Worm (Caenorhabditis elegans) whole organism, young adult: ENCODE results near the gene cyp-33E3.

Source experiments
- B0336.3 ChIP-seq: fragments of 200-800 bp; sonication (Bioruptor generic); IDR thresholded peaks from 2 replicates; pipeline ENCODE4 v1.3.6; 2022; ENCODE audit warnings: missing genetic modification characterization, missing compliant biosample characterization
- C06A6.2 ChIP-seq: fragments of 200-800 bp; sonication (Bioruptor generic); conservative IDR thresholded peaks from 2 replicates; pipeline ENCODE4 v1.3.6; 2022; ENCODE audit warnings: missing genetic modification characterization, missing compliant biosample characterization
- F10E7.11 ChIP-seq: sonication (generic microtip); optimal IDR thresholded peaks from 2 replicates; lab custom pipeline; 2017; ENCODE audit warnings: mild to moderate bottlenecking, missing genetic modification characterization, moderate library complexity, missing compliant biosample characterization
- F22D6.2 ChIP-seq: sonication (generic microtip); optimal IDR thresholded peaks from 2 replicates; lab custom pipeline; 2016; ENCODE audit warnings: mild to moderate bottlenecking, missing genetic modification characterization, missing compliant biosample characterization
- F23B12.7 ChIP-seq: sonication (generic microtip); optimal IDR thresholded peaks from 2 replicates; lab custom pipeline; 2017; ENCODE audit warnings: missing genetic modification characterization, mild to moderate bottlenecking, missing compliant biosample characterization, antibody characterized with exemption, moderate library complexity; ENCODE audit not compliant: insufficient read depth
- F52B5.7 ChIP-seq: sonication (generic microtip); optimal IDR thresholded peaks from 2 replicates; lab custom pipeline; 2016; ENCODE audit warnings: mild to moderate bottlenecking, missing genetic modification characterization, missing compliant biosample characterization
- Y53F4B.3 ChIP-seq: fragments of 200-800 bp; sonication (Bioruptor generic); IDR thresholded peaks from 2 replicates; pipeline ENCODE4 v1.3.6; 2022; ENCODE audit warnings: missing genetic modification reagents, missing genetic modification characterization, missing compliant biosample characterization
- Y67H2A.10 ChIP-seq: fragments of 200-800 bp; sonication (Bioruptor generic); conservative IDR thresholded peaks from 2 replicates; pipeline ENCODE4 v1.3.6; 2022; ENCODE audit warnings: missing genetic modification reagents, missing genetic modification characterization, missing compliant biosample characterization
- Y79H2A.3 ChIP-seq: fragments of 200-800 bp; sonication (Bioruptor generic); conservative IDR thresholded peaks from 2 replicates; pipeline ENCODE4 v1.3.6; 2022; ENCODE audit warnings: missing genetic modification reagents, missing genetic modification characterization, missing compliant biosample characterization
- ama-1 ChIP-seq, 3 experiments: fragments of 150-350 bp in 1 of 3; sonication (generic microtip) in 2 of 3; optimal IDR thresholded peaks; 2 replicates each; lab custom pipeline; 2014 to 2018; ENCODE audit warnings: missing biosample characterization in 2 of 3, missing genetic modification characterization in 2 of 3, missing genetic modification reagents in 2 of 3
- aptf-2 ChIP-seq: fragments of 200-800 bp; sonication (Bioruptor generic); conservative IDR thresholded peaks from 2 replicates; pipeline ENCODE4 v1.3.6; 2022; ENCODE audit warnings: missing genetic modification reagents, missing genetic modification characterization, missing compliant biosample characterization
- atf-7 ChIP-seq: sonication (generic microtip); optimal IDR thresholded peaks from 2 replicates; lab custom pipeline; 2017; ENCODE audit warnings: mild to moderate bottlenecking, missing genetic modification characterization, missing compliant biosample characterization
- attf-3 ChIP-seq: fragments of 200-800 bp; sonication (Bioruptor generic); conservative IDR thresholded peaks from 2 replicates; pipeline ENCODE4 v1.3.6; 2022; ENCODE audit warnings: missing genetic modification reagents, missing genetic modification characterization, missing compliant biosample characterization
- attf-5 ChIP-seq: fragments of 200-800 bp; sonication (Bioruptor generic); optimal IDR thresholded peaks from 2 replicates; lab custom pipeline; 2018; ENCODE audit warnings: mild to moderate bottlenecking, missing genetic modification characterization, missing compliant biosample characterization
- attf-6 ChIP-seq: fragments of 200-800 bp; sonication (Bioruptor generic); IDR thresholded peaks from 2 replicates; pipeline ENCODE4 v1.3.6; 2022; ENCODE audit warnings: missing genetic modification reagents, missing genetic modification characterization, missing compliant biosample characterization
- cebp-1 ChIP-seq, 2 experiments: fragments of 200-800 bp in 1 of 2; sonication (Bioruptor generic) in 1 of 2; sonication (generic microtip) in 1 of 2; IDR thresholded peaks in 1 of 2; optimal IDR thresholded peaks in 1 of 2; 2 replicates each; pipeline versions ENCODE4 v1.3.6 to Lab custom; 2017 to 2022; ENCODE audit warnings: missing compliant biosample characterization in 2 of 2, missing genetic modification characterization in 2 of 2, mild to moderate bottlenecking in 1 of 2, missing genetic modification reagents in 1 of 2, moderate library complexity in 1 of 2
- ceh-27 ChIP-seq: fragments of 200-800 bp; sonication (Bioruptor generic); optimal IDR thresholded peaks from 2 replicates; lab custom pipeline; 2018; ENCODE audit warnings: mild to moderate bottlenecking, missing genetic modification characterization, moderate library complexity, missing compliant biosample characterization
- ceh-58 ChIP-seq: fragments of 200-800 bp; sonication (Bioruptor generic); IDR thresholded peaks from 2 replicates; pipeline ENCODE4 v1.3.6; 2022; ENCODE audit warnings: missing genetic modification characterization, missing compliant biosample characterization
- chd-7 ChIP-seq: sonication (generic microtip); optimal IDR thresholded peaks from 2 replicates; lab custom pipeline; 2016; ENCODE audit warnings: mild to moderate bottlenecking, missing genetic modification characterization, moderate library complexity, missing compliant biosample characterization
- die-1 ChIP-seq: sonication (generic microtip); optimal IDR thresholded peaks from 2 replicates; lab custom pipeline; 2016; ENCODE audit warnings: missing genotype, mild to moderate bottlenecking, missing genetic modification characterization, missing compliant biosample characterization
- dox-1 ChIP-seq: fragments of 200-800 bp; sonication (Bioruptor generic); IDR thresholded peaks from 2 replicates; pipeline ENCODE4 v1.3.6; 2022; ENCODE audit warnings: missing genetic modification reagents, missing genetic modification characterization, missing compliant biosample characterization
- dpff-1 ChIP-seq: sonication (generic microtip); optimal IDR thresholded peaks from 2 replicates; lab custom pipeline; 2017; ENCODE audit warnings: mild to moderate bottlenecking, missing genetic modification characterization, missing compliant biosample characterization
- egl-18 ChIP-seq: fragments of 200-800 bp; sonication (Bioruptor generic); IDR thresholded peaks from 2 replicates; pipeline ENCODE4 v1.3.6; 2022; ENCODE audit warnings: missing genetic modification reagents, missing genetic modification characterization, missing compliant biosample characterization
- egl-44 ChIP-seq: fragments of 200-800 bp; sonication (Bioruptor generic); IDR thresholded peaks from 2 replicates; pipeline ENCODE4 v1.3.6; 2022; ENCODE audit warnings: missing genetic modification reagents, missing genetic modification characterization, missing compliant biosample characterization
- ets-4 ChIP-seq: fragments of 200-800 bp; sonication (Bioruptor generic); optimal IDR thresholded peaks from 2 replicates; lab custom pipeline; 2018; ENCODE audit warnings: mild to moderate bottlenecking, missing genetic modification characterization, missing compliant biosample characterization
- hlh-12 ChIP-seq: sonication (generic microtip); optimal IDR thresholded peaks from 2 replicates; lab custom pipeline; 2016; ENCODE audit warnings: missing genetic modification characterization, missing compliant biosample characterization
- hlh-26 ChIP-seq: fragments of 200-800 bp; sonication (Bioruptor generic); conservative IDR thresholded peaks from 2 replicates; pipeline ENCODE4 v1.3.6; 2022; ENCODE audit warnings: missing genetic modification reagents, missing genetic modification characterization, missing compliant biosample characterization
- hmg-1.2 ChIP-seq: fragments of 200-800 bp; sonication (Bioruptor generic); IDR thresholded peaks from 2 replicates; pipeline ENCODE4 v1.3.6; 2022; ENCODE audit warnings: missing genetic modification reagents, missing genetic modification characterization, missing compliant biosample characterization
- lag-1 ChIP-seq: fragments of 200-800 bp; sonication (Bioruptor generic); IDR thresholded peaks from 2 replicates; pipeline ENCODE4 v1.3.6; 2022; ENCODE audit warnings: missing genetic modification reagents, missing genetic modification characterization, missing compliant biosample characterization
- lin-54 ChIP-seq: fragments of 200-800 bp; sonication (Bioruptor generic); optimal IDR thresholded peaks from 2 replicates; lab custom pipeline; 2018; ENCODE audit warnings: mild to moderate bottlenecking, missing genetic modification characterization, missing compliant biosample characterization
- madf-10 ChIP-seq: sonication (generic microtip); optimal IDR thresholded peaks from 2 replicates; lab custom pipeline; 2016; ENCODE audit warnings: mild to moderate bottlenecking, missing genetic modification characterization, missing compliant biosample characterization
- madf-6 ChIP-seq: fragments of 200-800 bp; sonication (Bioruptor generic); IDR thresholded peaks from 2 replicates; pipeline ENCODE4 v1.3.6; 2022; ENCODE audit warnings: missing genetic modification reagents, missing genetic modification characterization, missing compliant biosample characterization
- madf-8 ChIP-seq: fragments of 200-800 bp; sonication (Bioruptor generic); conservative IDR thresholded peaks from 2 replicates; pipeline ENCODE4 v1.3.6; 2022; ENCODE audit warnings: missing genetic modification reagents, missing genetic modification characterization, missing compliant biosample characterization
- mcd-1 ChIP-seq: fragments of 200-800 bp; sonication (Bioruptor generic); IDR thresholded peaks from 2 replicates; pipeline ENCODE4 v1.3.6; 2022; ENCODE audit warnings: missing genetic modification reagents, missing genetic modification characterization, missing compliant biosample characterization
- mxl-1 ChIP-seq: sonication (generic microtip); optimal IDR thresholded peaks from 2 replicates; lab custom pipeline; 2016; ENCODE audit warnings: missing genetic modification characterization, missing compliant biosample characterization
- nhr-80 ChIP-seq: sonication (generic microtip); optimal IDR thresholded peaks from 2 replicates; lab custom pipeline; 2016; ENCODE audit warnings: missing genetic modification characterization, missing compliant biosample characterization
- nhr-90 ChIP-seq: sonication (generic microtip); optimal IDR thresholded peaks from 2 replicates; lab custom pipeline; 2016; ENCODE audit warnings: missing genotype, mild to moderate bottlenecking, missing genetic modification characterization, missing compliant biosample characterization
- repo-1 ChIP-seq: sonication (generic microtip); optimal IDR thresholded peaks from 2 replicates; lab custom pipeline; 2017; ENCODE audit warnings: mild to moderate bottlenecking, missing genetic modification characterization, missing compliant biosample characterization
- sdz-38 ChIP-seq: sonication (generic microtip); optimal IDR thresholded peaks from 2 replicates; lab custom pipeline; 2016; ENCODE audit warnings: missing genotype, missing genetic modification characterization, missing compliant biosample characterization
- sea-2 ChIP-seq: fragments of 200-800 bp; sonication (Bioruptor generic); IDR thresholded peaks from 2 replicates; pipeline ENCODE4 v1.3.6; 2022; ENCODE audit warnings: missing genetic modification characterization, missing compliant biosample characterization
- snpc-1.1 ChIP-seq: sonication (generic microtip); optimal IDR thresholded peaks from 2 replicates; lab custom pipeline; 2017; ENCODE audit warnings: missing genetic modification characterization, mild to moderate bottlenecking, missing compliant biosample characterization, antibody characterized with exemption, moderate library complexity, missing genotype, missing genetic modification reagents; ENCODE audit not compliant: insufficient read depth
- snpc-1.3 ChIP-seq: sonication (generic microtip); optimal IDR thresholded peaks from 2 replicates; lab custom pipeline; 2017; ENCODE audit warnings: missing genetic modification characterization, mild to moderate bottlenecking, missing compliant biosample characterization, antibody characterized with exemption, moderate library complexity, missing genotype, missing genetic modification reagents; ENCODE audit not compliant: insufficient read depth
- snpc-3.4 ChIP-seq: sonication (generic microtip); optimal IDR thresholded peaks from 2 replicates; lab custom pipeline; 2017; ENCODE audit warnings: missing genetic modification characterization, mild to moderate bottlenecking, missing compliant biosample characterization, antibody characterized with exemption, moderate library complexity, missing genotype, missing genetic modification reagents
- snpc-4 ChIP-seq, 5 experiments: fragments of 150-350 bp in 1 of 5; sonication (generic microtip) in 4 of 5; optimal IDR thresholded peaks; 2 replicates each; lab custom pipeline; 2014 to 2018; ENCODE audit warnings: missing genetic modification characterization in 5 of 5, missing biosample characterization in 3 of 5, antibody characterized with exemption in 2 of 5, mild to moderate bottlenecking in 2 of 5, missing compliant biosample characterization in 2 of 5, missing genotype in 2 of 5, moderate library complexity in 2 of 5, missing genetic modification reagents in 1 of 5
- somi-1 ChIP-seq: fragments of 200-800 bp; sonication (Bioruptor generic); optimal IDR thresholded peaks from 2 replicates; lab custom pipeline; 2018; ENCODE audit warnings: mild to moderate bottlenecking, missing genetic modification characterization, missing compliant biosample characterization
- tbp1 ChIP-seq: fragments of 200-800 bp; sonication (Bioruptor generic); optimal IDR thresholded peaks from 2 replicates; lab custom pipeline; 2018; ENCODE audit warnings: mild to moderate bottlenecking, missing genetic modification characterization, missing compliant biosample characterization
- ztf-18 ChIP-seq: sonication (generic microtip); optimal IDR thresholded peaks from 2 replicates; lab custom pipeline; 2016; ENCODE audit warnings: missing genotype, mild to moderate bottlenecking, missing genetic modification characterization, missing compliant biosample characterization
- ztf-26 ChIP-seq: sonication (generic microtip); optimal IDR thresholded peaks from 2 replicates; lab custom pipeline; 2017; ENCODE audit warnings: missing genetic modification characterization, missing compliant biosample characterization

cyp-33E3 gene

ce11 chrIV:8627328-8627727, 12.5 kb downstream of the cyp-33E3 start, which contains the start of gene F42A9.11 (continued):
- TF ChIP-seq F23B12.7 (no peak), somi-1 (GFP tag; lab: Kevin White, UChicago) (no peak), hlh-12 (tag; lab: Kevin White, UChicago) (no peak), madf-10 (no peak), snpc-4 (GFP tag; optimal IDR thresholded peaks at IDR 0.05; lab: Kevin White, UChicago) (no peak), snpc-4 (tag; optimal IDR thresholded peaks at IDR 0.05; lab: Kevin White, UChicago) (peak in 3 of 4 experiments; percentile 9 to 29 (median 11)), attf-5 (GFP tag; lab: Kevin White, UChicago) (peak; percentile 47), lin-54 (GFP tag; lab: Kevin White, UChicago) (no peak), snpc-3.4 (tag; lab: Kevin White, UChicago) (no peak), hlh-26 (GFP tag; lab: Robert Waterston, UW) (no peak), mxl-1 (no peak), ztf-26 (no peak), ama-1 (optimal IDR thresholded peaks at IDR 0.05; lab: Kevin White, UChicago) (no peak), ama-1 (GFP tag; optimal IDR thresholded peaks at IDR 0.05; lab: Kevin White, UChicago) (no peak), chd-7 (no peak), Y67H2A.10 (GFP tag; lab: Robert Waterston, UW) (no peak), ceh-58 (GFP tag; lab: Robert Waterston, UW) (no peak), dox-1 (GFP tag; lab: Robert Waterston, UW) (peak; percentile 29; the same call in 1 of the 2 replicates), ztf-18 (tag; lab: Kevin White, UChicago) (no peak), die-1 (tag; lab: Kevin White, UChicago) (peak; percentile 14), Y53F4B.3 (GFP tag; lab: Robert Waterston, UW) (no peak), lag-1 (GFP tag; lab: Robert Waterston, UW) (no peak), attf-3 (GFP tag; lab: Robert Waterston, UW) (no peak), madf-8 (no peak), hmg-1.2 (no peak; the same call in 1 of the 2 replicates), snpc-1.1 (tag; lab: Kevin White, UChicago) (no peak), tbp1 (GFP tag; lab: Kevin White, UChicago) (no peak), ceh-27 (no peak), egl-18 (no peak), mcd-1 (GFP tag; lab: Robert Waterston, UW) (peak; percentile 35), snpc-1.3 (tag; lab: Kevin White, UChicago) (no peak), nhr-90 (tag; lab: Kevin White, UChicago) (no peak), nhr-80 (tag; lab: Kevin White, UChicago) (peak; percentile 30), attf-6 (GFP tag; lab: Robert Waterston, UW) (no peak), Y79H2A.3 (no peak), F52B5.7 (tag; lab: Kevin White, UChicago) (no peak), F10E7.11 (tag; lab: Kevin White, UChicago) (no peak), C06A6.2 (GFP tag; lab: Robert Waterston, UW) (no peak), F22D6.2 (tag; lab: Kevin White, UChicago) (no peak), ets-4 (GFP tag; lab: Kevin White, UChicago) (no peak), egl-44 (GFP tag; lab: Robert Waterston, UW) (no peak), sdz-38 (tag; lab: Kevin White, UChicago) (no peak), aptf-2 (GFP tag; lab: Robert Waterston, UW) (no peak), madf-6 (GFP tag; lab: Robert Waterston, UW) (no peak), sea-2 (GFP tag; lab: Robert Waterston, UW) (no peak), repo-1 (no peak), atf-7 (tag; lab: Kevin White, UChicago) (no peak), dpff-1 (no peak), B0336.3 (GFP tag; lab: Robert Waterston, UW) (0 out of 2 replicates have a peak, but pooled peaks have one; percentile 28), cebp-1 (GFP tag; IDR thresholded peaks at IDR 0.05; lab: Robert Waterston, UW) (no peak), cebp-1 (tag; optimal IDR thresholded peaks at IDR 0.05; lab: Kevin White, UChicago) (peak; percentile 31)
